Worm (Caenorhabditis elegans): Measurements from ENCODE around the gene F10G7.5.

Gene F10G7.5

ce11 chrII:4701482-4702119 is 8.4 kb downstream of the F10G7.5 start, which contains the start of gene unc-85:
Gene unc-85 (plus strand): TSS chrII:4702069.
- peak; percentile 59 for TF ChIP-seq gmeb-2 (tag; optimal IDR thresholded peaks at IDR 0.05)
- TF ChIP-seq eyg-1 (tag; optimal IDR thresholded peaks at IDR 0.05) = peak; percentile 26
- peak; percentile 19 for TF ChIP-seq ets-4 (tag; optimal IDR thresholded peaks at IDR 0.05)
- 0 out of 2 replicates have a peak, but pooled peaks have one; percentile 20 for TF ChIP-seq unc-3 (GFP tag; conservative IDR thresholded peaks at IDR 0.05)
- TF ChIP-seq unc-3 (tag; optimal IDR thresholded peaks at IDR 0.05) = peak; percentile 73
- peak; percentile 33 for TF ChIP-seq pat-9 (tag; optimal IDR thresholded peaks at IDR 0.05)
- peak; percentile 91 for TF ChIP-seq ceh-14 (tag; optimal IDR thresholded peaks at IDR 0.05)
- peak; percentile 91 for TF ChIP-seq tbx-2 (tag; optimal IDR thresholded peaks at IDR 0.05)
- TF ChIP-seq fax-1 (tag; optimal IDR thresholded peaks at IDR 0.05) = peak; percentile 45
- TF ChIP-seq K09A11.1 (tag; optimal IDR thresholded peaks at IDR 0.05; ENCODE audit: insufficient read depth) = peak; percentile 3
- TF ChIP-seq ztf-16 (tag; optimal IDR thresholded peaks at IDR 0.05) = peak; percentile 51
- peak; percentile 61 for TF ChIP-seq ceh-19 (GFP tag; optimal IDR thresholded peaks at IDR 0.05)
- peak; percentile 64 for TF ChIP-seq dmd-4 (tag; optimal IDR thresholded peaks at IDR 0.05; ENCODE audit: borderline replicate concordance)
- TF ChIP-seq unc-86 (tag; optimal IDR thresholded peaks at IDR 0.05) = peak; percentile 77
- peak; percentile 47 for TF ChIP-seq T23F11.4 (GFP tag; optimal IDR thresholded peaks at IDR 0.05)
- TF ChIP-seq pha-2 (tag; optimal IDR thresholded peaks at IDR 0.05) = peak; percentile 17
- TF ChIP-seq unc-42 (tag; optimal IDR thresholded peaks at IDR 0.05) = peak; percentile 70
- TF ChIP-seq ceh-6 (GFP tag; optimal IDR thresholded peaks at IDR 0.05) = peak; percentile 44
- TF ChIP-seq nfya-1 (tag; optimal IDR thresholded peaks at IDR 0.05) = peak; percentile 78
- TF ChIP-seq C08G9.2 (tag; optimal IDR thresholded peaks at IDR 0.05) = peak; percentile 73
- peak; percentile 16 for TF ChIP-seq ceh-48 (tag; optimal IDR thresholded peaks at IDR 0.05)
- TF ChIP-seq tbx-7 (tag; optimal IDR thresholded peaks at IDR 0.05) = peak; percentile 41
- peak; percentile 73 for TF ChIP-seq ceh-18 (tag; optimal IDR thresholded peaks at IDR 0.05)
- peak; percentile 3 for TF ChIP-seq C38D4.7 (GFP tag; optimal IDR thresholded peaks at IDR 0.05)
- peak; percentile 60 for TF ChIP-seq pqm-1 (tag; optimal IDR thresholded peaks at IDR 0.05)
- peak; percentile 60 for TF ChIP-seq F13H6.1 (tag; optimal IDR thresholded peaks at IDR 0.05)
- TF ChIP-seq ceh-2 (tag; optimal IDR thresholded peaks at IDR 0.05) = peak; percentile 66
- peak; percentile 55 for TF ChIP-seq rnt-1 (tag; optimal IDR thresholded peaks at IDR 0.05)
- TF ChIP-seq ref-2 (tag; optimal IDR thresholded peaks at IDR 0.05) = peak; percentile 85
- peak; percentile 35 for TF ChIP-seq lim-6 (tag; optimal IDR thresholded peaks at IDR 0.05)
- TF ChIP-seq sox-4 (tag; optimal IDR thresholded peaks at IDR 0.05) = peak; percentile 63
- TF ChIP-seq ceh-31 (tag; optimal IDR thresholded peaks at IDR 0.05) = peak; percentile 86
- TF ChIP-seq fkh-6 (tag; optimal IDR thresholded peaks at IDR 0.05) = peak; percentile 41
- peak; percentile 51 for TF ChIP-seq che-1 (tag; optimal IDR thresholded peaks at IDR 0.05)
- TF ChIP-seq hlh-8 (tag; optimal IDR thresholded peaks at IDR 0.05) = peak; percentile 65
- TF ChIP-seq lin-11 (tag; optimal IDR thresholded peaks at IDR 0.05) = peak; percentile 35
- TF ChIP-seq ceh-34 (tag; optimal IDR thresholded peaks at IDR 0.05) = peak; percentile 75
- peak; percentile 8 for TF ChIP-seq Y22D7AL.16 (tag; optimal IDR thresholded peaks at IDR 0.05)
- TF ChIP-seq ttx-3 (tag; optimal IDR thresholded peaks at IDR 0.05) = peak; percentile 60
- TF ChIP-seq zip-5 (tag; optimal IDR thresholded peaks at IDR 0.05) = peak; percentile 56

ce11 chrII:4703011-4703410 is 9.8 kb downstream of the F10G7.5 start:
- TF ChIP-seq odd-2 (tag; optimal IDR thresholded peaks at IDR 0.05) (no peak), nhr-232 (tag; optimal IDR thresholded peaks at IDR 0.05) (no peak), Y22D7AL.16 (tag; optimal IDR thresholded peaks at IDR 0.05) (no peak), ztf-16 (tag; optimal IDR thresholded peaks at IDR 0.05) (no peak), ttx-3 (tag; optimal IDR thresholded peaks at IDR 0.05) (no peak), ceh-34 (tag; optimal IDR thresholded peaks at IDR 0.05) (no peak), unc-42 (tag; optimal IDR thresholded peaks at IDR 0.05) (no peak), eyg-1 (tag; optimal IDR thresholded peaks at IDR 0.05) (no peak), F13H6.1 (tag; optimal IDR thresholded peaks at IDR 0.05) (no peak), ets-4 (tag; optimal IDR thresholded peaks at IDR 0.05) (no peak), ceh-2 (tag; optimal IDR thresholded peaks at IDR 0.05) (no peak), fkh-6 (tag; optimal IDR thresholded peaks at IDR 0.05) (no peak), sdc-2 (tag; optimal IDR thresholded peaks at IDR 0.05) (no peak), pros-1 (tag; optimal IDR thresholded peaks at IDR 0.05) (no peak), lim-6 (tag; optimal IDR thresholded peaks at IDR 0.05) (no peak), mec-3 (tag; optimal IDR thresholded peaks at IDR 0.05; ENCODE audit: borderline replicate concordance) (no peak), ceh-22 (tag; optimal IDR thresholded peaks at IDR 0.05) (no peak), nhr-11 (tag; optimal IDR thresholded peaks at IDR 0.05) (no peak), dmd-4 (tag; optimal IDR thresholded peaks at IDR 0.05; ENCODE audit: borderline replicate concordance) (no peak), pqm-1 (tag; optimal IDR thresholded peaks at IDR 0.05) (no peak)
